Fruit fly (Drosophila melanogaster) whole organism, embryonic: Measurements from ENCODE around the gene CG13654.

Experiments used
- B-H2 ChIP-seq: fragments of 200-800 bp; sonication (Bioruptor generic); optimal IDR thresholded peaks from 2 replicates; lab custom pipeline; 2018; ENCODE audit warnings: missing biosample characterization, mild to moderate bottlenecking, missing genetic modification characterization
- CG11398 ChIP-seq: fragments of 200-800 bp; sonication (Bioruptor generic); optimal IDR thresholded peaks from 2 replicates; lab custom pipeline; 2016; ENCODE audit warnings: missing biosample characterization, missing genetic modification characterization
- CG11695 ChIP-seq: fragments of 200-800 bp; sonication (Bioruptor generic); IDR thresholded peaks from 3 replicates; pipeline ENCODE4 v1.3.6; 2022; ENCODE audit warnings: missing biosample characterization, missing genetic modification characterization
- CG12659 ChIP-seq: fragments of 200-800 bp; sonication (Bioruptor generic); optimal IDR thresholded peaks from 3 replicates; lab custom pipeline; 2017; ENCODE audit warnings: mild to moderate bottlenecking, missing biosample characterization, missing genetic modification reagents, missing genetic modification characterization
- CG14860 ChIP-seq: fragments of 200-800 bp; sonication (Bioruptor generic); IDR thresholded peaks from 3 replicates; pipeline ENCODE4 v1.3.6; 2022; ENCODE audit warnings: missing biosample characterization, missing genetic modification characterization; ENCODE audit not compliant: partially characterized antibody
- CG1603 ChIP-seq: fragments of 200-800 bp; sonication (Bioruptor generic); optimal IDR thresholded peaks from 2 replicates; lab custom pipeline; 2019; ENCODE audit warnings: missing biosample characterization, mild to moderate bottlenecking, missing genetic modification characterization, moderate library complexity
- CG16813 ChIP-seq: fragments of 200-800 bp; sonication (Bioruptor generic); IDR thresholded peaks from 3 replicates; pipeline ENCODE4 v1.3.6; 2022; ENCODE audit warnings: missing biosample characterization, missing genetic modification characterization; ENCODE audit not compliant: partially characterized antibody
- CG17612 ChIP-seq: fragments of 200-800 bp; sonication (Bioruptor generic); IDR thresholded peaks from 2 replicates; pipeline ENCODE4 v1.3.6; 2022; ENCODE audit warnings: missing biosample characterization, missing genetic modification characterization
- CG18262 ChIP-seq: fragments of 200-800 bp; optimal IDR thresholded peaks from 3 replicates; lab custom pipeline; 2019; ENCODE audit warnings: missing biosample characterization, mild to moderate bottlenecking, missing genetic modification characterization, moderate library complexity
- CG18764 ChIP-seq: fragments of 200-800 bp; sonication (Bioruptor generic); optimal IDR thresholded peaks from 3 replicates; lab custom pipeline; 2016; ENCODE audit warnings: missing biosample characterization, missing genetic modification characterization
- CG30403 ChIP-seq: fragments of 200-800 bp; sonication (Bioruptor generic); optimal IDR thresholded peaks from 3 replicates; lab custom pipeline; 2016; ENCODE audit warnings: missing biosample characterization, missing genetic modification characterization
- CG32767 ChIP-seq: fragments of 200-800 bp; sonication (Bioruptor generic); IDR thresholded peaks from 2 replicates; pipeline ENCODE4 v1.3.6; 2022; ENCODE audit warnings: missing biosample characterization, missing genetic modification characterization
- CG33213 ChIP-seq: fragments of 200-800 bp; sonication (Bioruptor generic); optimal IDR thresholded peaks from 3 replicates; lab custom pipeline; 2016; ENCODE audit warnings: missing biosample characterization, missing genetic modification characterization
- CG34224 ChIP-seq: fragments of 200-800 bp; sonication (Bioruptor generic); IDR thresholded peaks from 3 replicates; pipeline ENCODE4 v1.3.6; 2022; ENCODE audit warnings: missing biosample characterization, missing genetic modification characterization; ENCODE audit not compliant: partially characterized antibody
- CG34376 ChIP-seq: fragments of 200-800 bp; sonication (Bioruptor generic); optimal IDR thresholded peaks from 2 replicates; lab custom pipeline; 2018; ENCODE audit warnings: missing biosample characterization, mild to moderate bottlenecking, missing genetic modification characterization
- CG4282 ChIP-seq: fragments of 200-800 bp; sonication (Bioruptor generic); optimal IDR thresholded peaks from 2 replicates; lab custom pipeline; 2016; ENCODE audit warnings: missing biosample characterization, missing genetic modification characterization
- CG7928 ChIP-seq: fragments of 200-800 bp; sonication (Bioruptor generic); optimal IDR thresholded peaks from 2 replicates; lab custom pipeline; 2017; ENCODE audit warnings: missing biosample characterization, mild to moderate bottlenecking, missing genetic modification characterization
- CG9797 ChIP-seq: fragments of 200-800 bp; sonication (Bioruptor generic); optimal IDR thresholded peaks from 3 replicates; lab custom pipeline; 2018; ENCODE audit warnings: missing biosample characterization, mild to moderate bottlenecking, missing genetic modification characterization
- Dbx ChIP-seq: fragments of 200-800 bp; sonication (Bioruptor generic); IDR thresholded peaks from 3 replicates; pipeline ENCODE4 v1.3.6; 2022; ENCODE audit warnings: missing biosample characterization, missing genetic modification characterization
- Dll ChIP-seq: fragments of 200-800 bp; sonication (Bioruptor generic); IDR thresholded peaks from 4 replicates; pipeline ENCODE4 v1.3.6; 2022; ENCODE audit warnings: missing biosample characterization, missing genetic modification characterization; ENCODE audit not compliant: partially characterized antibody
- Dp ChIP-seq: fragments of 200-800 bp; sonication (Bioruptor generic); optimal IDR thresholded peaks from 2 replicates; lab custom pipeline; 2018; ENCODE audit warnings: missing biosample characterization, mild to moderate bottlenecking, missing genetic modification characterization, moderate library complexity
- Dref ChIP-seq: fragments of 200-800 bp; sonication (Bioruptor generic); IDR thresholded peaks from 2 replicates; pipeline ENCODE4 v1.3.6; 2022; ENCODE audit warnings: missing biosample characterization, missing genetic modification characterization
- E2f1 ChIP-seq: fragments of 200-800 bp; sonication (Bioruptor generic); IDR thresholded peaks from 2 replicates; pipeline ENCODE4 v1.3.6; 2022; ENCODE audit warnings: missing biosample characterization, missing genetic modification characterization
- GATAe ChIP-seq: fragments of 200-800 bp; sonication (Bioruptor generic); conservative IDR thresholded peaks from 2 replicates; pipeline ENCODE4 v1.3.6; 2022; ENCODE audit warnings: missing biosample characterization, missing genetic modification characterization
- Lim3 ChIP-seq: fragments of 200-800 bp; sonication (Bioruptor generic); IDR thresholded peaks from 2 replicates; pipeline ENCODE4 v1.3.6; 2022; ENCODE audit warnings: missing biosample characterization, missing genetic modification characterization
- Myb ChIP-seq: fragments of 200-800 bp; sonication (Bioruptor generic); optimal IDR thresholded peaks from 2 replicates; lab custom pipeline; 2016; ENCODE audit warnings: missing biosample characterization, missing genetic modification characterization
- Nf-YC ChIP-seq: fragments of 200-800 bp; optimal IDR thresholded peaks from 3 replicates; lab custom pipeline; 2019; ENCODE audit warnings: missing biosample characterization, mild to moderate bottlenecking, missing genetic modification characterization, moderate library complexity
- Ssrp ChIP-seq: fragments of 200-800 bp; sonication (Bioruptor generic); optimal IDR thresholded peaks from 2 replicates; lab custom pipeline; 2018; ENCODE audit warnings: missing biosample characterization, mild to moderate bottlenecking, missing genetic modification characterization, moderate library complexity
- YL-1 ChIP-seq: fragments of 200-800 bp; sonication (Bioruptor generic); optimal IDR thresholded peaks from 3 replicates; lab custom pipeline; 2017; ENCODE audit warnings: missing biosample characterization, mild to moderate bottlenecking, missing genetic modification characterization
- ash1 ChIP-seq: fragments of 200-800 bp; sonication (Bioruptor generic); optimal IDR thresholded peaks from 2 replicates; lab custom pipeline; 2018; ENCODE audit warnings: missing biosample characterization, mild to moderate bottlenecking, missing genetic modification characterization
- bigmax ChIP-seq: fragments of 200-800 bp; sonication (Bioruptor generic); optimal IDR thresholded peaks from 2 replicates; lab custom pipeline; 2018; ENCODE audit warnings: missing biosample characterization, mild to moderate bottlenecking, missing genetic modification characterization
- dm ChIP-seq: fragments of 200-800 bp; sonication (Bioruptor generic); optimal IDR thresholded peaks from 3 replicates; lab custom pipeline; 2016; ENCODE audit warnings: missing biosample characterization, missing genetic modification characterization
- gem ChIP-seq: fragments of 200-800 bp; sonication (Bioruptor generic); optimal IDR thresholded peaks from 2 replicates; lab custom pipeline; 2019; ENCODE audit warnings: missing biosample characterization, mild to moderate bottlenecking, missing genetic modification characterization, moderate library complexity
- gfzf ChIP-seq: fragments of 200-800 bp; sonication (Bioruptor generic); optimal IDR thresholded peaks from 2 replicates; lab custom pipeline; 2016; ENCODE audit warnings: missing biosample characterization, mild to moderate bottlenecking, missing genetic modification characterization, moderate library complexity
- jing ChIP-seq: fragments of 200-800 bp; sonication (Bioruptor generic); optimal IDR thresholded peaks from 2 replicates; lab custom pipeline; 2018; ENCODE audit warnings: missing biosample characterization, mild to moderate bottlenecking, missing genetic modification characterization
- nmo ChIP-seq: fragments of 200-800 bp; sonication (Bioruptor generic); optimal IDR thresholded peaks from 2 replicates; lab custom pipeline; 2018; ENCODE audit warnings: missing biosample characterization, mild to moderate bottlenecking, missing genetic modification characterization, moderate library complexity
- pb ChIP-seq: fragments of 200-800 bp; sonication (Bioruptor generic); optimal IDR thresholded peaks from 3 replicates; lab custom pipeline; 2016; ENCODE audit warnings: missing biosample characterization, missing genetic modification characterization
- phol ChIP-seq: fragments of 200-800 bp; sonication (Bioruptor generic); optimal IDR thresholded peaks from 3 replicates; lab custom pipeline; 2018; ENCODE audit warnings: missing biosample characterization, mild to moderate bottlenecking, missing genetic modification characterization, moderate library complexity
- rib ChIP-seq: fragments of 200-800 bp; sonication (Bioruptor generic); IDR thresholded peaks from 2 replicates; pipeline ENCODE4 v1.3.6; 2022; ENCODE audit warnings: missing biosample characterization, missing genetic modification characterization
- sna ChIP-seq: fragments of 200-800 bp; sonication (Bioruptor generic); IDR thresholded peaks from 2 replicates; pipeline ENCODE4 v1.3.6; 2022; ENCODE audit warnings: missing biosample characterization, missing genetic modification characterization; ENCODE audit not compliant: partially characterized antibody
- so ChIP-seq: fragments of 200-800 bp; sonication (Bioruptor generic); IDR thresholded peaks from 3 replicates; pipeline ENCODE4 v1.3.6; 2022; ENCODE audit warnings: missing biosample characterization, missing genetic modification characterization
- sob ChIP-seq: fragments of 200-800 bp; sonication (Bioruptor generic); IDR thresholded peaks from 2 replicates; pipeline ENCODE4 v1.3.6; 2022; ENCODE audit warnings: missing biosample characterization, missing genetic modification characterization
- stwl ChIP-seq: fragments of 200-800 bp; sonication (Bioruptor generic); optimal IDR thresholded peaks from 3 replicates; lab custom pipeline; 2018; ENCODE audit warnings: missing biosample characterization, mild to moderate bottlenecking, missing genetic modification characterization, moderate library complexity
- tgo ChIP-seq: fragments of 200-800 bp; sonication (Bioruptor generic); IDR thresholded peaks from 3 replicates; pipeline ENCODE4 v1.3.6; 2022; ENCODE audit warnings: missing biosample characterization, missing genetic modification characterization
- trem ChIP-seq: fragments of 200-800 bp; optimal IDR thresholded peaks from 3 replicates; lab custom pipeline; 2019; ENCODE audit warnings: missing biosample characterization, mild to moderate bottlenecking, missing genetic modification characterization, moderate library complexity
- unc-4 ChIP-seq: fragments of 200-800 bp; sonication (Bioruptor generic); IDR thresholded peaks from 2 replicates; pipeline ENCODE4 v1.3.6; 2022; ENCODE audit warnings: missing biosample characterization, missing genetic modification characterization; ENCODE audit not compliant: partially characterized antibody
- zen ChIP-seq: fragments of 200-800 bp; sonication (Bioruptor generic); optimal IDR thresholded peaks from 3 replicates; lab custom pipeline; 2018; ENCODE audit warnings: missing biosample characterization, mild to moderate bottlenecking, missing genetic modification characterization, moderate library complexity
- zfh1 ChIP-seq: fragments of 200-800 bp; sonication (Bioruptor generic); IDR thresholded peaks from 3 replicates; pipeline ENCODE4 v1.3.6; 2022; ENCODE audit warnings: missing biosample characterization, missing genetic modification characterization

CG13654 gene

DNA sequence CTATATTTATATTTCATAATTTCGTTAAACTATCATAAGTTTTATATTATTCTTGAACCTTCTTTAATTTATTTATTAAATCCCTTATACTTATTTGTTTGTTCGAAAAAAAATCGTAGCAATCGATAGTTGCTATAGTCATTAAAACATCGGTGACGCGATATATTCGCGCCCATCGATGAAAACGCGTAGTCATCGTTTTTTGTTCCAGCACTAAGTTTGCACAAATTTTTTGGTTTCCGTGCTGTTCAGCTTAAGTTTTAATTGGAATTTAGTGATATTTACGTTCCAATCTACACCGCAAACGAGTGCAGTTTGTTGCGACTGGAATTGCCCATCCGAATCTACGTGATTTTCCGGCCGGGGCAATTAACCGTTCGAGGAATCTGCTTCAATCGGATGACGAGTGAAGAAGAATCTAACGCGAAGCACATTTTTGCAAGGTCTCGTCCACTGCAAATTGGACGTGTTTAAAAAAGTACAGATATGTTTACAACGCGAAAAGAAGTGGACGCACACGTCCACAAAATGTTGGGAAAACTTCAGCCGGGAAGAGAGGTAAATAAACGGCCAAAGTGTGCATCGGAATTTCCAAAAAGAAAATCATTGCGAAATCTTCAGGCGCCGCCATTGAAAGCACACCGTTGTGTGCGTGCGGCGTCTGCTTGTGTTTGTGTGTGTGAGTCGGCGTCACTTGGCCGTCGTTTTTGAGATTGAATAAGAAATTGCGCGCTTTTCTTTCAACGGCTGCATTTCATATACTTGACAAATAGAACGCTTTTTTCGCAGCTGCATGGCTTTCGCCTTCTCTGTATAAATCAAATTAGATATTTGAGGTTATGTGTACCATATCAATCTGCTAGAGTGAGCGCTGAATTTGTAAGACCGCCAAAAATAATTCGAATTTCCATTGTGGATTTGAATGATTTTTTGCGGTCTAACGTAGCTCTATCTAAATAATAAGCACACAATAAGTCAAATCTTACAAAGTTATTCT, 49.8 kb downstream of the CG13654 start, which contains the start of gene Nup358 (continued):
- TF ChIP-seq tgo (no peak), CG14860 (GFP tag; lab: Robert Waterston, UW) (peak; percentile 98), trem (tag; lab: Kevin White, UChicago) (peak; percentile 64), CG18764 (GFP tag; lab: Kevin White, UChicago) (no peak), CG33213 (GFP tag; lab: Kevin White, UChicago) (no peak), Ssrp (tag; lab: Kevin White, UChicago) (no peak), ash1 (GFP tag; lab: Kevin White, UChicago) (no peak), sna (GFP tag; lab: Robert Waterston, UW) (peak; percentile 90), gfzf (peak; percentile 25), CG11398 (GFP tag; lab: Kevin White, UChicago) (no peak), nmo (GFP tag; lab: Kevin White, UChicago) (peak; percentile 55), Dbx (peak; percentile 54; the same call in 1 of the 3 replicates), CG18262 (tag; lab: Kevin White, UChicago) (peak; percentile 25), jing (no peak), zfh1 (GFP tag; lab: Robert Waterston, UW) (no peak), Dref (GFP tag; lab: Robert Waterston, UW) (peak; percentile 98), gem (tag; lab: Kevin White, UChicago) (no peak), dm (GFP tag; lab: Kevin White, UChicago) (peak; percentile 21), CG30403 (GFP tag; lab: Kevin White, UChicago) (peak; percentile 20), CG1603 (tag; lab: Kevin White, UChicago) (peak; percentile 62), Dp (peak; percentile 51), Lim3 (GFP tag; lab: Robert Waterston, UW) (no peak), unc-4 (GFP tag; lab: Robert Waterston, UW) (peak; percentile 96), CG32767 (GFP tag; lab: Robert Waterston, UW) (no peak), CG7928 (GFP tag; lab: Kevin White, UChicago) (peak; percentile 8), pb (no peak), stwl (tag; lab: Kevin White, UChicago) (peak; percentile 62), CG17612 (no peak), rib (peak; percentile 95), bigmax (GFP tag; lab: Kevin White, UChicago) (peak; percentile 96), phol (tag; lab: Kevin White, UChicago) (peak; percentile 73), Nf-YC (tag; lab: Kevin White, UChicago) (peak; percentile 11), sob (GFP tag; lab: Robert Waterston, UW) (no peak), CG12659 (peak; percentile 46), CG34224 (GFP tag; lab: Robert Waterston, UW) (peak; percentile 98), CG11695 (GFP tag; lab: Robert Waterston, UW) (no peak), CG16813 (GFP tag; lab: Robert Waterston, UW) (peak; percentile 98), zen (tag; lab: Kevin White, UChicago) (peak; percentile 4), YL-1 (peak; percentile 34), Myb (GFP tag; lab: Kevin White, UChicago) (peak; percentile 9), Dll (GFP tag; lab: Robert Waterston, UW) (peak; percentile 96), E2f1 (GFP tag; lab: Robert Waterston, UW) (0 out of 2 replicates have a peak, but pooled peaks have one; percentile 19), so (GFP tag; lab: Robert Waterston, UW) (no peak), CG34376 (peak; percentile 30), GATAe (GFP tag; lab: Robert Waterston, UW) (no peak), B-H2 (GFP tag; lab: Kevin White, UChicago) (peak; percentile 55), CG4282 (GFP tag; lab: Kevin White, UChicago) (no peak), CG9797 (GFP tag; lab: Kevin White, UChicago) (peak; percentile 8)
